Comparison of ENCODE assay signal across 1 fruit fly cellular context in the genomic region with DNA sequence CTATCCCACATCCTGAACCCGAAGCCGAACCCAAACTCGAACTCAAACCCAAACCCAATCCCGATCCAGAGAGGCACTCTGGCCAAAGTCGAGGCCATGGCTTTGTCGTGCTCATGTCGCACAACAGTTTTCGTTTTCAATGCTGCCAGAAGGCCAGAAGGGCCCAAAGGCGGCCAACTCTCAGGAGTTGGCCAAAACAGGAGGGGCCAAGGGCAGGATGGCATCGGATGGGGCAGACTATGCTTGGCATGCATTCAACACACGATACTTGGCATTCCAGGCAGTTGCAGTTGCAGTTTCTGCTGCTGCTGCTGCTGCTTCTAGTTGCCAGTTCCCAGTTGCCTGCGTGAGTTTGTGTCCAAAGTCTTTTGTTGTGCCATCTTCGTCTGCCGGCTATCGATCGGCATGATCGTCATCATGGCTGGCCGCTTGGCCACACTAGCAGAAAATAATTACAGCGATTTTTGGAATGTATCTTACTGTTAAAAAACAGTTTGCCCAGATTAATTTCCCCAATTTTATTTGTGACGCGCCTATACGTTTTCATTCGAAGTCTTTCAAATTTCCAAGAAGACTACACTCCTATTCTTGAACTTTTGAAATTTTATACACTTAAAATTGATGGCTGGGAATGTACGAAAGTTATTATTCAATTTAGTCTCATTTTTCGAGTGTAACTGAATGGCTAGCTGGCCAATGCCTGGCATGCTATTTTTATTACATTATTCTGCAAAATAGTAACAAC.
A peak's percentile ranks its signal among the peaks of the same experiment; 100 is the strongest.
TF ChIP-seq lines count a peak whose summit lies in the region.

No protein-coding gene starts in this region.

TF ChIP-seq in whole organism, prepupa, 60 proteins besides CTCF, POLR2A, EP300 and RAD21 (continued from another document):
- peak; percentile 37 for TF ChIP-seq CG1621 (tag; optimal IDR thresholded peaks at IDR 0.05; lab: Kevin White, UChicago)
- peak; percentile 60 for TF ChIP-seq CG10669 (GFP tag; optimal IDR thresholded peaks at IDR 0.05; lab: Kevin White, UChicago)
- no peak for TF ChIP-seq eg (GFP tag; IDR thresholded peaks at IDR 0.05; lab: Robert Waterston, UW)
- no peak for TF ChIP-seq net (GFP tag; optimal IDR thresholded peaks at IDR 0.05; lab: Kevin White, UChicago)
- no peak for TF ChIP-seq CG4318 (GFP tag; optimal IDR thresholded peaks at IDR 0.05; lab: Kevin White, UChicago)
- TF ChIP-seq CG6276 (GFP tag; optimal IDR thresholded peaks at IDR 0.05; lab: Kevin White, UChicago) = no peak
- no peak for TF ChIP-seq topi (GFP tag; optimal IDR thresholded peaks at IDR 0.05; lab: Kevin White, UChicago)
- no peak for TF ChIP-seq CG16779 (tag; optimal IDR thresholded peaks at IDR 0.05; lab: Kevin White, UChicago)
- TF ChIP-seq Eip78C (GFP tag; lab: Kevin White, UChicago) = peak; percentile 86
- TF ChIP-seq CG34406 (GFP tag; optimal IDR thresholded peaks at IDR 0.05; lab: Kevin White, UChicago) = no peak
- no peak for TF ChIP-seq Gug (GFP tag; IDR thresholded peaks at IDR 0.05; lab: Robert Waterston, UW)
- no peak for TF ChIP-seq CG7368 (GFP tag; optimal IDR thresholded peaks at IDR 0.05; lab: Kevin White, UChicago)
- no peak for TF ChIP-seq CG11762 (GFP tag; optimal IDR thresholded peaks at IDR 0.05; lab: Kevin White, UChicago; ENCODE audit: insufficient read depth)
- TF ChIP-seq lz (GFP tag; optimal IDR thresholded peaks at IDR 0.05; lab: Kevin White, UChicago) = no peak
- TF ChIP-seq vri (GFP tag; optimal IDR thresholded peaks at IDR 0.05; lab: Kevin White, UChicago) = no peak
- no peak for TF ChIP-seq Ets21C (GFP tag; optimal IDR thresholded peaks at IDR 0.05; lab: Kevin White, UChicago)
- TF ChIP-seq fd59A (GFP tag; optimal IDR thresholded peaks at IDR 0.05; lab: Kevin White, UChicago) = peak; percentile 65
- peak; percentile 5 for TF ChIP-seq acj6 (GFP tag; optimal IDR thresholded peaks at IDR 0.05; lab: Kevin White, UChicago)
- TF ChIP-seq dsx (GFP tag; optimal IDR thresholded peaks at IDR 0.05; lab: Kevin White, UChicago; ENCODE audit: poor library complexity, severe bottlenecking) = peak; percentile 60
